Fruit fly (Drosophila melanogaster) whole organism, embryonic: ENCODE data around the gene fry.

Source experiments
- CG12236 ChIP-seq: fragments of 200-800 bp; sonication (Bioruptor generic); optimal IDR thresholded peaks from 2 replicates; lab custom pipeline; 2016; ENCODE audit warnings: missing biosample characterization, missing genetic modification characterization
- CG14014 ChIP-seq: fragments of 200-800 bp; sonication (Bioruptor generic); IDR thresholded peaks from 2 replicates; pipeline ENCODE4 v1.3.6; 2022; ENCODE audit warnings: missing biosample characterization, missing genetic modification characterization
- CG15479 ChIP-seq: fragments of 200-800 bp; sonication (Bioruptor generic); optimal IDR thresholded peaks from 3 replicates; lab custom pipeline; 2019; ENCODE audit warnings: missing biosample characterization, mild to moderate bottlenecking, missing genetic modification characterization, moderate library complexity
- CG17186 ChIP-seq: fragments of 200-800 bp; sonication (Bioruptor generic); optimal IDR thresholded peaks from 3 replicates; lab custom pipeline; 2017; ENCODE audit warnings: missing biosample characterization, missing genetic modification reagents, missing genetic modification characterization
- CG17568 ChIP-seq: fragments of 200-800 bp; sonication (Bioruptor generic); optimal IDR thresholded peaks from 2 replicates; lab custom pipeline; 2018; ENCODE audit warnings: missing biosample characterization, mild to moderate bottlenecking, missing genetic modification characterization, moderate library complexity
- CG1832 ChIP-seq: fragments of 200-800 bp; sonication (Bioruptor generic); optimal IDR thresholded peaks from 2 replicates; lab custom pipeline; 2017; ENCODE audit warnings: missing biosample characterization, mild to moderate bottlenecking, missing genetic modification characterization, inconsistent platforms
- CG2875 ChIP-seq: fragments of 200-800 bp; sonication (Bioruptor generic); optimal IDR thresholded peaks from 2 replicates; lab custom pipeline; 2017; ENCODE audit warnings: missing biosample characterization, mild to moderate bottlenecking, missing genetic modification characterization, missing genetic modification reagents
- CG2889 ChIP-seq: fragments of 200-800 bp; sonication (Bioruptor generic); IDR thresholded peaks from 3 replicates; pipeline ENCODE4 v1.3.6; 2022; ENCODE audit warnings: missing biosample characterization, missing genetic modification characterization
- CG3995 ChIP-seq: fragments of 200-800 bp; sonication (Bioruptor generic); optimal IDR thresholded peaks from 3 replicates; lab custom pipeline; 2016; ENCODE audit warnings: missing biosample characterization, missing genetic modification characterization
- CG43689 ChIP-seq: fragments of 200-800 bp; sonication (Bioruptor generic); IDR thresholded peaks from 2 replicates; pipeline ENCODE4 v1.3.6; 2022; ENCODE audit warnings: missing biosample characterization, missing genetic modification characterization
- CG6813 ChIP-seq: fragments of 200-800 bp; sonication (Bioruptor generic); optimal IDR thresholded peaks from 2 replicates; lab custom pipeline; 2017; ENCODE audit warnings: missing biosample characterization, missing genetic modification characterization, mild to moderate bottlenecking, moderate library complexity, missing genetic modification reagents
- CG8388 ChIP-seq: fragments of 200-800 bp; sonication (Bioruptor generic); optimal IDR thresholded peaks from 2 replicates; lab custom pipeline; 2019; ENCODE audit warnings: missing biosample characterization, mild to moderate bottlenecking, missing genetic modification characterization, moderate library complexity
- CG8924 ChIP-seq: fragments of 200-800 bp; optimal IDR thresholded peaks from 3 replicates; lab custom pipeline; 2019; ENCODE audit warnings: missing biosample characterization, mild to moderate bottlenecking, missing genetic modification characterization, moderate library complexity
- CG9215 ChIP-seq: fragments of 200-800 bp; sonication (Bioruptor generic); IDR thresholded peaks from 2 replicates; pipeline ENCODE4 v1.3.6; 2022; ENCODE audit warnings: missing biosample characterization, missing genetic modification characterization
- CG9437 ChIP-seq: fragments of 200-800 bp; sonication (Bioruptor generic); optimal IDR thresholded peaks from 2 replicates; lab custom pipeline; 2018; ENCODE audit warnings: missing biosample characterization, mild to moderate bottlenecking, missing genetic modification characterization
- CG9609 ChIP-seq: fragments of 200-800 bp; sonication (Bioruptor generic); optimal IDR thresholded peaks from 3 replicates; lab custom pipeline; 2016; ENCODE audit warnings: missing biosample characterization, missing genetic modification characterization
- CkIIα-i1 ChIP-seq: fragments of 200-800 bp; sonication (Bioruptor generic); IDR thresholded peaks from 2 replicates; pipeline ENCODE4 v1.3.6; 2022; ENCODE audit warnings: missing biosample characterization, missing genetic modification characterization
- CoRest ChIP-seq: fragments of 200-800 bp; sonication (Bioruptor generic); optimal IDR thresholded peaks from 3 replicates; lab custom pipeline; 2018; ENCODE audit warnings: missing biosample characterization, mild to moderate bottlenecking, missing genetic modification characterization, moderate library complexity
- Dfd ChIP-seq, 2 experiments: fragments of >200 bp; optimal IDR thresholded peaks; 2 replicates each; lab custom pipeline; 2017; ENCODE audit warnings: missing biosample characterization in 2 of 2, missing genetic modification characterization in 2 of 2
- Dip2 ChIP-seq: fragments of 200-800 bp; sonication (Bioruptor generic); IDR thresholded peaks from 2 replicates; pipeline ENCODE4 v1.3.6; 2022; ENCODE audit warnings: missing biosample characterization, missing genetic modification characterization
- Elba2 ChIP-seq: fragments of 200-800 bp; sonication (Bioruptor generic); optimal IDR thresholded peaks from 3 replicates; lab custom pipeline; 2016; ENCODE audit warnings: missing biosample characterization, missing genetic modification characterization
- Gsc ChIP-seq: fragments of 200-800 bp; sonication (Bioruptor generic); IDR thresholded peaks from 2 replicates; pipeline ENCODE4 v1.3.6; 2022; ENCODE audit warnings: missing biosample characterization, missing genetic modification characterization
- HHEX ChIP-seq: fragments of 200-800 bp; sonication (Bioruptor generic); optimal IDR thresholded peaks from 3 replicates; lab custom pipeline; 2017; ENCODE audit warnings: missing biosample characterization, mild to moderate bottlenecking, missing genetic modification characterization, missing genetic modification reagents
- Hr39 ChIP-seq: fragments of >200 bp; optimal IDR thresholded peaks from 2 replicates; lab custom pipeline; 2017
- Kr ChIP-seq: fragments of 200-800 bp; sonication (Bioruptor generic); optimal IDR thresholded peaks from 2 replicates; lab custom pipeline; 2017; ENCODE audit warnings: missing biosample characterization, mild to moderate bottlenecking, missing genetic modification characterization
- MBD-R2 ChIP-seq: fragments of 200-800 bp; sonication (Bioruptor generic); IDR thresholded peaks from 2 replicates; pipeline ENCODE4 v1.3.6; 2022; ENCODE audit warnings: missing biosample characterization, missing genetic modification characterization
- Mes4 ChIP-seq: fragments of 200-800 bp; sonication (Bioruptor generic); optimal IDR thresholded peaks from 2 replicates; lab custom pipeline; 2016; ENCODE audit warnings: missing biosample characterization, missing genetic modification characterization
- NFAT ChIP-seq: fragments of 200-800 bp; sonication (Bioruptor generic); IDR thresholded peaks from 2 replicates; pipeline ENCODE4 v1.3.6; 2022; ENCODE audit warnings: missing biosample characterization, missing genetic modification characterization
- Opbp ChIP-seq: fragments of 200-800 bp; sonication (Bioruptor generic); IDR thresholded peaks from 3 replicates; pipeline ENCODE4 v1.3.6; 2022; ENCODE audit warnings: missing biosample characterization, missing genetic modification characterization; ENCODE audit not compliant: partially characterized antibody
- Sox102F ChIP-seq: fragments of 200-800 bp; sonication (Bioruptor generic); optimal IDR thresholded peaks from 2 replicates; lab custom pipeline; 2018; ENCODE audit warnings: missing biosample characterization, mild to moderate bottlenecking, missing genetic modification characterization, moderate library complexity
- Spps ChIP-seq: fragments of 200-800 bp; sonication (Bioruptor generic); optimal IDR thresholded peaks from 2 replicates; lab custom pipeline; 2018; ENCODE audit warnings: missing biosample characterization, mild to moderate bottlenecking, missing genetic modification characterization
- Taf1 ChIP-seq: fragments of 200-800 bp; sonication (Bioruptor generic); IDR thresholded peaks from 2 replicates; pipeline ENCODE4 v1.3.6; 2022; ENCODE audit warnings: missing biosample characterization, missing genetic modification characterization
- chif ChIP-seq, 2 experiments: fragments of 200-800 bp; sonication (Bioruptor generic); optimal IDR thresholded peaks; 3 replicates each; lab custom pipeline; 2016; ENCODE audit warnings: missing biosample characterization in 2 of 2, missing genetic modification characterization in 2 of 2
- emc ChIP-seq: fragments of 200-800 bp; sonication (Bioruptor generic); optimal IDR thresholded peaks from 2 replicates; lab custom pipeline; 2016; ENCODE audit warnings: missing biosample characterization, missing genetic modification characterization
- en ChIP-seq: fragments of 200-800 bp; sonication (Bioruptor generic); optimal IDR thresholded peaks from 2 replicates; lab custom pipeline; 2016; ENCODE audit warnings: missing biosample characterization, missing genetic modification characterization
- eyg ChIP-seq: fragments of 200-800 bp; sonication (Bioruptor generic); optimal IDR thresholded peaks from 3 replicates; lab custom pipeline; 2016; ENCODE audit warnings: missing biosample characterization, missing genetic modification characterization
- hb ChIP-seq: fragments of 200-800 bp; sonication (Bioruptor generic); IDR thresholded peaks from 3 replicates; pipeline ENCODE4 v1.3.6; 2022; ENCODE audit warnings: missing biosample characterization, missing genetic modification characterization; ENCODE audit not compliant: partially characterized antibody
- repo ChIP-seq: fragments of 200-800 bp; sonication (Bioruptor generic); optimal IDR thresholded peaks from 2 replicates; lab custom pipeline; 2016; ENCODE audit warnings: missing biosample characterization, missing genetic modification characterization
- row ChIP-seq: fragments of 200-800 bp; sonication (Bioruptor generic); IDR thresholded peaks from 3 replicates; pipeline ENCODE4 v1.3.6; 2022; ENCODE audit warnings: missing biosample characterization, missing genetic modification characterization
- run ChIP-seq: fragments of 200-800 bp; sonication (Bioruptor generic); optimal IDR thresholded peaks from 3 replicates; lab custom pipeline; 2018; ENCODE audit warnings: missing biosample characterization, mild to moderate bottlenecking, missing genetic modification characterization
- slou ChIP-seq: fragments of 200-800 bp; sonication (Bioruptor generic); optimal IDR thresholded peaks from 3 replicates; lab custom pipeline; 2016; ENCODE audit warnings: missing biosample characterization, missing genetic modification characterization
- ssp ChIP-seq: fragments of 200-800 bp; sonication (Bioruptor generic); IDR thresholded peaks from 2 replicates; pipeline ENCODE4 v1.3.6; 2022; ENCODE audit warnings: missing biosample characterization, missing genetic modification characterization
- tx ChIP-seq: fragments of 200-800 bp; sonication (Bioruptor generic); optimal IDR thresholded peaks from 2 replicates; lab custom pipeline; 2016; ENCODE audit warnings: missing biosample characterization, missing genetic modification characterization
- yki ChIP-seq: fragments of >200 bp; optimal IDR thresholded peaks from 3 replicates; lab custom pipeline; 2018

The fry gene

dm6 chr3L:9704162-9704748 lies 25.4 kb upstream of the fry start, which contains the start of gene CG16711 (continued):
- TF ChIP-seq chif (GFP tag; optimal IDR thresholded peaks at IDR 0.05; lab: Kevin White, UChicago) (no peak), run (tag; lab: Kevin White, UChicago) (no peak), Dfd (GFP tag; optimal IDR thresholded peaks at IDR 0.05; lab: Kevin White, UChicago) (no peak), Spps (no peak), CG43689 (no peak), repo (GFP tag; lab: Kevin White, UChicago) (no peak), CG17186 (GFP tag; lab: Kevin White, UChicago) (no peak), CG14014 (GFP tag; lab: Robert Waterston, UW) (no peak), Taf1 (no peak), Gsc (GFP tag; lab: Robert Waterston, UW) (no peak), HHEX (GFP tag; lab: Kevin White, UChicago) (no peak), CG6813 (GFP tag; lab: Kevin White, UChicago) (no peak), Mes4 (no peak), ssp (GFP tag; lab: Robert Waterston, UW) (no peak), en (no peak), CG9437 (GFP tag; lab: Kevin White, UChicago) (no peak), CkIIα-i1 (GFP tag; lab: Robert Waterston, UW) (no peak), CG2889 (GFP tag; lab: Robert Waterston, UW) (no peak), Elba2 (GFP tag; lab: Kevin White, UChicago) (peak; percentile 40), slou (GFP tag; lab: Kevin White, UChicago) (no peak), CG12236 (GFP tag; lab: Kevin White, UChicago) (no peak), CG8388 (GFP tag; lab: Kevin White, UChicago) (no peak), CG1832 (GFP tag; lab: Kevin White, UChicago) (no peak), CG8924 (tag; lab: Kevin White, UChicago) (no peak), CG17568 (GFP tag; lab: Kevin White, UChicago) (no peak), NFAT (GFP tag; lab: Robert Waterston, UW) (no peak), eyg (GFP tag; lab: Kevin White, UChicago) (no peak), tx (GFP tag; lab: Kevin White, UChicago) (no peak), CoRest (tag; lab: Kevin White, UChicago) (peak; percentile 69), CG9215 (GFP tag; lab: Robert Waterston, UW) (no peak), Dip2 (no peak), Kr (no peak), CG2875 (GFP tag; lab: Kevin White, UChicago) (no peak)

DNA sequence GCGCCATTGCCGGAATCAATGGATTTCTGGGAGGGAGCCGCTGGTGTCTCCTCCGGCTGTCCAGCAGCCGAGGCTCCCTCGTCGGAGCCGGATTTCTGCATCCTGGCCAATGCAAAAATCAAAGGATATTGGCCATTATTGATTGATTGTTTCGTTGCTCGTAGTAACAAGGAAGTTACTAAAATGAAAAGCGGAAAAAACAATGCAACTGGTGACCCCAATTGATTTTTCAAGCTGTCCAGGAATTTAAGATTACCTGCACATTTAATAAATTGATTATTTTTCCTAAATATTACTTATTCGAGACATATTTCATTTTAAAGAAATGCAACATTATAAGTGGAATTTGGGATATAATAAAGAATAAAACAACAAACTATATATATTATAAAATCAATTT lies 24.6 kb upstream of the fry start, which contains the start of gene CG6761:
CG6761 (minus strand) TSS at position 101 of the 400 bp plus-strand sequence.
- no peak for TF ChIP-seq Hr39 (lab: Kevin White, UChicago)
- TF ChIP-seq Elba2 (GFP tag; lab: Kevin White, UChicago), result no peak
- TF ChIP-seq emc (GFP tag; lab: Kevin White, UChicago), result no peak
- TF ChIP-seq row (GFP tag; lab: Robert Waterston, UW), result no peak
- TF ChIP-seq CG15479 (GFP tag; lab: Kevin White, UChicago), result no peak
- no peak for TF ChIP-seq CG3995 (GFP tag; lab: Kevin White, UChicago)
- no peak for TF ChIP-seq CG9609 (GFP tag; lab: Kevin White, UChicago)
- no peak for TF ChIP-seq hb (GFP tag; lab: Robert Waterston, UW)
- no peak for TF ChIP-seq repo (GFP tag; lab: Kevin White, UChicago)
- no peak for TF ChIP-seq Sox102F (GFP tag; lab: Kevin White, UChicago)
- no peak for TF ChIP-seq yki (lab: Kevin White, UChicago)
- TF ChIP-seq Opbp (GFP tag; lab: Robert Waterston, UW), result no peak
- no peak for TF ChIP-seq MBD-R2
